Worm (Caenorhabditis elegans) whole organism, young adult: ENCODE results near the gene asp-2.

Source experiments
- B0019.2 ChIP-seq: fragments of 200-800 bp; sonication (Bioruptor generic); conservative IDR thresholded peaks from 2 replicates; pipeline ENCODE4 v1.3.6; 2022; ENCODE audit warnings: missing genetic modification reagents, missing genetic modification characterization, missing compliant biosample characterization
- F37B4.10 ChIP-seq: fragments of 200-800 bp; sonication (Bioruptor generic); IDR thresholded peaks from 2 replicates; pipeline ENCODE4 v1.3.6; 2022; ENCODE audit warnings: missing genetic modification characterization, missing compliant biosample characterization
- F57C9.4 ChIP-seq: sonication (generic microtip); optimal IDR thresholded peaks from 2 replicates; lab custom pipeline; 2017; ENCODE audit warnings: mild to moderate bottlenecking, missing genetic modification characterization, missing compliant biosample characterization
- ama-1 ChIP-seq, 3 experiments: fragments of 150-350 bp in 1 of 3; sonication (generic microtip) in 2 of 3; optimal IDR thresholded peaks; 2 replicates each; lab custom pipeline; 2014 to 2018; ENCODE audit warnings: missing biosample characterization in 2 of 3, missing genetic modification characterization in 2 of 3, missing genetic modification reagents in 2 of 3
- athp-1 ChIP-seq: sonication (generic microtip); optimal IDR thresholded peaks from 2 replicates; lab custom pipeline; 2017; ENCODE audit warnings: mild to moderate bottlenecking, missing genetic modification characterization, missing compliant biosample characterization
- chd-7 ChIP-seq: sonication (generic microtip); optimal IDR thresholded peaks from 2 replicates; lab custom pipeline; 2016; ENCODE audit warnings: mild to moderate bottlenecking, missing genetic modification characterization, moderate library complexity, missing compliant biosample characterization
- efl-1 ChIP-seq: fragments of 150-350 bp; optimal IDR thresholded peaks from 2 replicates; lab custom pipeline; 2014; ENCODE audit warnings: missing biosample characterization, missing genetic modification reagents, missing genetic modification characterization
- him-1 ChIP-seq: sonication (generic microtip); optimal IDR thresholded peaks from 2 replicates; lab custom pipeline; 2016; ENCODE audit warnings: missing genotype, missing genetic modification reagents, missing genetic modification characterization, missing compliant biosample characterization
- hlh-12 ChIP-seq: sonication (generic microtip); optimal IDR thresholded peaks from 2 replicates; lab custom pipeline; 2016; ENCODE audit warnings: missing genetic modification characterization, missing compliant biosample characterization
- hlh-26 ChIP-seq: fragments of 200-800 bp; sonication (Bioruptor generic); conservative IDR thresholded peaks from 2 replicates; pipeline ENCODE4 v1.3.6; 2022; ENCODE audit warnings: missing genetic modification reagents, missing genetic modification characterization, missing compliant biosample characterization
- lir-1 ChIP-seq: fragments of 200-800 bp; sonication (Bioruptor generic); conservative IDR thresholded peaks from 2 replicates; pipeline ENCODE4 v1.3.6; 2022; ENCODE audit warnings: missing genetic modification reagents, missing genetic modification characterization, missing compliant biosample characterization
- rpc-1 ChIP-seq, 2 experiments: fragments of 150-350 bp in 1 of 2; sonication (generic microtip) in 1 of 2; optimal IDR thresholded peaks; 2 replicates each; lab custom pipeline; 2014 to 2018; ENCODE audit warnings: missing biosample characterization in 1 of 2, missing genetic modification characterization in 1 of 2, missing genetic modification reagents in 1 of 2, missing genotype in 1 of 2
- sdz-38 ChIP-seq: sonication (generic microtip); optimal IDR thresholded peaks from 2 replicates; lab custom pipeline; 2016; ENCODE audit warnings: missing genotype, missing genetic modification characterization, missing compliant biosample characterization
- snpc-3.4 ChIP-seq: sonication (generic microtip); optimal IDR thresholded peaks from 2 replicates; lab custom pipeline; 2017; ENCODE audit warnings: missing genetic modification characterization, mild to moderate bottlenecking, missing compliant biosample characterization, antibody characterized with exemption, moderate library complexity, missing genotype, missing genetic modification reagents

ce11 chrV:9186028-9186427, 16.8 kb upstream of the asp-2 start:
- TF ChIP-seq B0019.2 (GFP tag; lab: Robert Waterston, UW) (no peak), lir-1 (GFP tag; lab: Robert Waterston, UW) (no peak), him-1 (no peak), chd-7 (no peak), athp-1 (tag; lab: Kevin White, UChicago) (no peak), hlh-26 (GFP tag; lab: Robert Waterston, UW) (no peak), sdz-38 (no peak), F37B4.10 (no peak), F57C9.4 (no peak), ama-1 (optimal IDR thresholded peaks at IDR 0.05; lab: Kevin White, UChicago) (no peak), ama-1 (GFP tag; optimal IDR thresholded peaks at IDR 0.05; lab: Kevin White, UChicago) (no peak), hlh-12 (tag; lab: Kevin White, UChicago) (no peak), snpc-3.4 (tag; lab: Kevin White, UChicago) (no peak), rpc-1 (optimal IDR thresholded peaks at IDR 0.05; lab: Kevin White, UChicago) (no peak), rpc-1 (tag; optimal IDR thresholded peaks at IDR 0.05; lab: Kevin White, UChicago) (no peak), efl-1 (GFP tag; lab: Kevin White, UChicago) (no peak)
